Fruit fly (Drosophila melanogaster): ENCODE results near the gene CG34155.

The CG34155 gene

DNA sequence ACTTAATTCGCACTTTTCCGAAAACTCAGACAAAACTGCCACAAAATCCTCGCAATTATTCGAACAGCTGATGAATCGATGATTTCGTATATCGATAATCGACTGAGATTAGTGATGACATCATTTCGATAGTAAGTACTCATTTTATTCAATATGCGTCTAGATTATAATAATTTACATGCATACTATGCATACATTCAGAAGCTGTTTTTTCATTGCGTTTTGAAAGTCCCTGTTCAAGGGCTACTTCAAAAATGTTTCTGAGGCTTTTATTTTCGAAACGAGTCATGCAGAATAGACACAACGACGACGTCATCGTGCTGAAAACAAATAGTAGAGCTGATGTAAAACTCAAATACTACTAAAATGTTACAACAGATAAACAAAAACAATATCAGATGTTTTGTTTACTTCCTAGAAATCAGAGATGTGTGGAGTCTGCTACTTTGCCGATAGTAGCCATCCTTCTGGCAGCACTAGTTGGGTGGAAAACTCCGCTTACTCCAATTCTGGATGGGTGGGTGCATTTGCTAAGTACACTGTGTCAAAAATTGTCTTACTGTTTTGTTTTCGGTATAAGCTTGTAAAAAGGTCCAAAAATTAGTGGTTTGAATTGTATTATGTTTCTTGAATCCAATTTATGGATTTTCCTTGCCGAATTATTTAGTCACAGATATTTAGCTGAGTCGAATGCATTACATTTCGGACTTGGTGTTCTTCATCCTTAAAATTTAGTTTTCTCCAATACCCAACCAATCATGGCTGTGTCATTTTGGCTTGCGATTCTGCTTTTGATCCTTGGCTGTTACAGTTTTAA lies 41.6 kb upstream of the CG34155 start, which contains the start of the genes CG2246 and CG31021 (continued):
- TF ChIP-seq CG17912 (GFP tag; optimal IDR thresholded peaks at IDR 0.05): no peak
- no peak for TF ChIP-seq CG17802 (tag; optimal IDR thresholded peaks at IDR 0.05)
- peak; percentile 47 for TF ChIP-seq CG18262 (tag; optimal IDR thresholded peaks at IDR 0.05)
- TF ChIP-seq CG11696 (GFP tag; IDR thresholded peaks at IDR 0.05): no peak
- no peak for TF ChIP-seq CG6654 (GFP tag; optimal IDR thresholded peaks at IDR 0.05)
- TF ChIP-seq Rx (GFP tag; IDR thresholded peaks at IDR 0.05): peak; percentile 15; the same call in 1 of the 2 replicates
- no peak for TF ChIP-seq Doc2 (GFP tag; IDR thresholded peaks at IDR 0.05)
- peak; percentile 36 for TF ChIP-seq Blimp-1 (GFP tag; optimal IDR thresholded peaks at IDR 0.05)
- TF ChIP-seq CG9215 (GFP tag; IDR thresholded peaks at IDR 0.05): peak; percentile 60
- TF ChIP-seq Poxn (GFP tag; IDR thresholded peaks at IDR 0.05): no peak
- TF ChIP-seq HLH3B (GFP tag; IDR thresholded peaks at IDR 0.05): peak; percentile 20
- no peak for TF ChIP-seq CG11723 (GFP tag; optimal IDR thresholded peaks at IDR 0.05)
- TF ChIP-seq CG2889 (GFP tag; IDR thresholded peaks at IDR 0.05): 0 out of 3 replicates have a peak, but pooled peaks have one; percentile 19
- TF ChIP-seq Doc3 (GFP tag; IDR thresholded peaks at IDR 0.05; ENCODE audit: partially characterized antibody): peak; percentile 69
- no peak for TF ChIP-seq dati (GFP tag; IDR thresholded peaks at IDR 0.05)
- no peak for TF ChIP-seq CG30431 (GFP tag; optimal IDR thresholded peaks at IDR 0.05)
- no peak for TF ChIP-seq Jarid2 (GFP tag; optimal IDR thresholded peaks at IDR 0.05)
- TF ChIP-seq CG12391 (tag; optimal IDR thresholded peaks at IDR 0.05): peak; percentile 75
- peak; percentile 39 for TF ChIP-seq az2 (GFP tag; optimal IDR thresholded peaks at IDR 0.05)
- TF ChIP-seq CG3163 (GFP tag; optimal IDR thresholded peaks at IDR 0.05): peak; percentile 58
- peak; percentile 10 to 63 for TF ChIP-seq Hr51 (GFP tag; optimal IDR thresholded peaks at IDR 0.05)
- TF ChIP-seq CG15269 (tag; optimal IDR thresholded peaks at IDR 0.05): peak; percentile 28
- no peak for TF ChIP-seq ftz-f1 (GFP tag; optimal IDR thresholded peaks at IDR 0.05)
- TF ChIP-seq otp (GFP tag; IDR thresholded peaks at IDR 0.05): no peak
- peak; percentile 43 for TF ChIP-seq emc (GFP tag; optimal IDR thresholded peaks at IDR 0.05)
- no peak for TF ChIP-seq Optix (GFP tag; IDR thresholded peaks at IDR 0.05)
- peak; percentile 58 to 90 for TF ChIP-seq crp (GFP tag; optimal IDR thresholded peaks at IDR 0.05)
- peak; percentile 22 for TF ChIP-seq Side (GFP tag; optimal IDR thresholded peaks at IDR 0.05)
- TF ChIP-seq CG32772 (GFP tag; IDR thresholded peaks at IDR 0.05): peak; percentile 43
- no peak for TF ChIP-seq gcm2 (GFP tag; optimal IDR thresholded peaks at IDR 0.05)
- TF ChIP-seq CG2199 (GFP tag; IDR thresholded peaks at IDR 0.05): peak; percentile 55; the same call in 1 of the 3 replicates
- TF ChIP-seq CG8924 (tag; optimal IDR thresholded peaks at IDR 0.05): peak; percentile 71
- no peak for TF ChIP-seq CG6854 (GFP tag; optimal IDR thresholded peaks at IDR 0.05)
- peak; percentile 80 for TF ChIP-seq CG3847 (GFP tag; IDR thresholded peaks at IDR 0.05)
- no peak for TF ChIP-seq CG4404 (GFP tag; IDR thresholded peaks at IDR 0.05)
- TF ChIP-seq CG16779 (GFP tag; IDR thresholded peaks at IDR 0.05): no peak
- no peak for TF ChIP-seq gt (GFP tag; IDR thresholded peaks at IDR 0.05)
- no peak for TF ChIP-seq usp (GFP tag; optimal IDR thresholded peaks at IDR 0.05)
- no peak for TF ChIP-seq aop (GFP tag; IDR thresholded peaks at IDR 0.05)
- TF ChIP-seq CTCF (GFP tag; optimal IDR thresholded peaks at IDR 0.05): peak; percentile 36
- TF ChIP-seq CG12219 (GFP tag; optimal IDR thresholded peaks at IDR 0.05): no peak
- peak; percentile 92 for TF ChIP-seq pzg (GFP tag; optimal IDR thresholded peaks at IDR 0.05)
- TF ChIP-seq CG4707 (GFP tag; optimal IDR thresholded peaks at IDR 0.05): no peak
- peak; percentile 59 for TF ChIP-seq hbn (GFP tag; IDR thresholded peaks at IDR 0.05; ENCODE audit: partially characterized antibody)
- TF ChIP-seq CG10543 (GFP tag; optimal IDR thresholded peaks at IDR 0.05): peak; percentile 35
- TF ChIP-seq Trl (optimal IDR thresholded peaks at IDR 0.05): no peak
- TF ChIP-seq Trl (GFP tag; optimal IDR thresholded peaks at IDR 0.05): peak; percentile 53
- peak; percentile 18 for TF ChIP-seq Bteb2 (GFP tag; optimal IDR thresholded peaks at IDR 0.05)
- no peak for TF ChIP-seq CG10274 (GFP tag; optimal IDR thresholded peaks at IDR 0.05)
- TF ChIP-seq insv (GFP tag; optimal IDR thresholded peaks at IDR 0.05): peak in 1 of 2 experiments; percentile 33

Measured in whole organism, embryonic.